Fruit fly (Drosophila melanogaster) whole organism, embryonic: ENCODE measurements around the gene Trax.

ENCODE experiments used
- Atf3 ChIP-seq: fragments of 200-800 bp; sonication (Bioruptor generic); optimal IDR thresholded peaks from 3 replicates; lab custom pipeline; 2016; ENCODE audit warnings: missing biosample characterization, missing genetic modification characterization
- CG10462 ChIP-seq: fragments of 200-800 bp; sonication (Bioruptor generic); optimal IDR thresholded peaks from 2 replicates; lab custom pipeline; 2016; ENCODE audit warnings: missing biosample characterization, missing genetic modification characterization
- CG11456 ChIP-seq: fragments of 200-800 bp; sonication (Bioruptor generic); IDR thresholded peaks from 3 replicates; pipeline ENCODE4 v1.3.6; 2022; ENCODE audit warnings: missing biosample characterization, missing genetic modification characterization
- CG11695 ChIP-seq: fragments of 200-800 bp; sonication (Bioruptor generic); IDR thresholded peaks from 3 replicates; pipeline ENCODE4 v1.3.6; 2022; ENCODE audit warnings: missing biosample characterization, missing genetic modification characterization
- CG12104 ChIP-seq: fragments of 200-800 bp; sonication (Bioruptor generic); optimal IDR thresholded peaks from 3 replicates; lab custom pipeline; 2016; ENCODE audit warnings: missing biosample characterization, missing genetic modification characterization
- CG12391 ChIP-seq: fragments of 200-800 bp; sonication (Bioruptor generic); optimal IDR thresholded peaks from 3 replicates; lab custom pipeline; 2018; ENCODE audit warnings: missing biosample characterization, mild to moderate bottlenecking, missing genetic modification characterization, moderate library complexity
- CG15011 ChIP-seq: fragments of 200-800 bp; sonication (Bioruptor generic); optimal IDR thresholded peaks from 3 replicates; lab custom pipeline; 2018; ENCODE audit warnings: missing biosample characterization, mild to moderate bottlenecking, missing genetic modification characterization
- CG2889 ChIP-seq: fragments of 200-800 bp; sonication (Bioruptor generic); IDR thresholded peaks from 3 replicates; pipeline ENCODE4 v1.3.6; 2022; ENCODE audit warnings: missing biosample characterization, missing genetic modification characterization
- CG30403 ChIP-seq: fragments of 200-800 bp; sonication (Bioruptor generic); optimal IDR thresholded peaks from 3 replicates; lab custom pipeline; 2016; ENCODE audit warnings: missing biosample characterization, missing genetic modification characterization
- CG33557 ChIP-seq: fragments of 200-800 bp; sonication (Bioruptor generic); optimal IDR thresholded peaks from 2 replicates; lab custom pipeline; 2019; ENCODE audit warnings: missing biosample characterization, mild to moderate bottlenecking, missing genetic modification characterization, moderate library complexity
- CG3726 ChIP-seq: fragments of 200-800 bp; sonication (Bioruptor generic); IDR thresholded peaks from 3 replicates; pipeline ENCODE4, ENCODE4 v1.3.6; 2022; ENCODE audit warnings: missing biosample characterization, missing genetic modification characterization
- CG4404 ChIP-seq: fragments of 200-800 bp; sonication (Bioruptor generic); IDR thresholded peaks from 2 replicates; pipeline ENCODE4 v1.3.6; 2022; ENCODE audit warnings: missing biosample characterization, missing genetic modification characterization
- CG5245 ChIP-seq: fragments of 200-800 bp; sonication (Bioruptor generic); optimal IDR thresholded peaks from 3 replicates; lab custom pipeline; 2016; ENCODE audit warnings: missing biosample characterization, missing genetic modification characterization
- CG6254 ChIP-seq: fragments of 200-800 bp; sonication (Bioruptor generic); optimal IDR thresholded peaks from 3 replicates; lab custom pipeline; 2017; ENCODE audit warnings: mild to moderate bottlenecking, missing biosample characterization, missing genetic modification reagents, missing genetic modification characterization
- CG7745 ChIP-seq: fragments of 200-800 bp; sonication (Bioruptor generic); optimal IDR thresholded peaks from 2 replicates; lab custom pipeline; 2018; ENCODE audit warnings: missing biosample characterization, mild to moderate bottlenecking, missing genetic modification characterization, moderate library complexity
- CG9932 ChIP-seq: fragments of 200-800 bp; sonication (Bioruptor generic); IDR thresholded peaks from 2 replicates; pipeline ENCODE4 v1.3.6; 2022; ENCODE audit warnings: missing biosample characterization, missing genetic modification characterization
- CHES-1-like ChIP-seq: fragments of 200-800 bp; sonication (Bioruptor generic); optimal IDR thresholded peaks from 2 replicates; lab custom pipeline; 2016; ENCODE audit warnings: missing biosample characterization, missing genetic modification characterization
- Dad ChIP-seq: fragments of 200-800 bp; sonication (Bioruptor generic); optimal IDR thresholded peaks from 3 replicates; lab custom pipeline; 2016; ENCODE audit warnings: missing biosample characterization, missing genetic modification characterization
- Dp ChIP-seq: fragments of 200-800 bp; sonication (Bioruptor generic); optimal IDR thresholded peaks from 2 replicates; lab custom pipeline; 2018; ENCODE audit warnings: missing biosample characterization, mild to moderate bottlenecking, missing genetic modification characterization, moderate library complexity
- Eip74EF ChIP-seq, 2 experiments: fragments of 200-800 bp in 1 of 2; fragments of >200 bp in 1 of 2; sonication (Bioruptor generic) in 1 of 2; optimal IDR thresholded peaks; 2 replicates each; lab custom pipeline; 2017 to 2019; ENCODE audit warnings: missing biosample characterization in 2 of 2, missing genetic modification characterization in 2 of 2, mild to moderate bottlenecking in 1 of 2, moderate library complexity in 1 of 2
- HmgD ChIP-seq: fragments of 200-800 bp; sonication (Bioruptor generic); optimal IDR thresholded peaks from 3 replicates; lab custom pipeline; 2016; ENCODE audit warnings: missing biosample characterization, missing genetic modification characterization
- Hmr ChIP-seq: fragments of 200-800 bp; sonication (Bioruptor generic); optimal IDR thresholded peaks from 3 replicates; lab custom pipeline; 2017; ENCODE audit warnings: mild to moderate bottlenecking, missing biosample characterization, missing genetic modification reagents, missing genetic modification characterization
- Hr51 ChIP-seq, 2 experiments: fragments of 200-800 bp; sonication (Bioruptor generic); optimal IDR thresholded peaks; 2 replicates in 1 of 2; 3 replicates in 1 of 2; lab custom pipeline; 2016 to 2018; ENCODE audit warnings: missing biosample characterization in 2 of 2, missing genetic modification characterization in 2 of 2, mild to moderate bottlenecking in 1 of 2, moderate library complexity in 1 of 2
- MBD-R2 ChIP-seq: fragments of 200-800 bp; sonication (Bioruptor generic); IDR thresholded peaks from 2 replicates; pipeline ENCODE4 v1.3.6; 2022; ENCODE audit warnings: missing biosample characterization, missing genetic modification characterization
- Oli ChIP-seq: fragments of 200-800 bp; sonication (Bioruptor generic); optimal IDR thresholded peaks from 2 replicates; lab custom pipeline; 2018; ENCODE audit warnings: missing biosample characterization, mild to moderate bottlenecking, missing genetic modification characterization, moderate library complexity
- Poxn ChIP-seq: fragments of 200-800 bp; sonication (Bioruptor generic); IDR thresholded peaks from 2 replicates; pipeline ENCODE4 v1.3.6; 2022; ENCODE audit warnings: missing biosample characterization, missing genetic modification characterization
- Scr ChIP-seq: fragments of 200-800 bp; sonication (Bioruptor generic); IDR thresholded peaks from 2 replicates; pipeline ENCODE4 v1.3.6; 2022; ENCODE audit warnings: missing biosample characterization, missing genetic modification characterization; ENCODE audit not compliant: partially characterized antibody
- Xbp1 ChIP-seq: fragments of 200-800 bp; sonication (Bioruptor generic); optimal IDR thresholded peaks from 3 replicates; lab custom pipeline; 2016; ENCODE audit warnings: missing biosample characterization, mild to moderate bottlenecking, missing genetic modification characterization
- ac ChIP-seq: fragments of 200-800 bp; sonication (Bioruptor generic); optimal IDR thresholded peaks from 3 replicates; lab custom pipeline; 2017; ENCODE audit warnings: missing biosample characterization, mild to moderate bottlenecking, missing genetic modification characterization
- bcd ChIP-seq: fragments of 200-800 bp; sonication (Bioruptor generic); optimal IDR thresholded peaks from 2 replicates; lab custom pipeline; 2017; ENCODE audit warnings: missing biosample characterization, mild to moderate bottlenecking, missing genetic modification characterization
- cas ChIP-seq: fragments of 200-800 bp; sonication (Bioruptor generic); IDR thresholded peaks from 2 replicates; pipeline ENCODE4 v1.3.6; 2022; ENCODE audit warnings: missing biosample characterization, missing genetic modification characterization
- chinmo ChIP-seq: fragments of 200-800 bp; sonication (Bioruptor generic); IDR thresholded peaks from 4 replicates; pipeline ENCODE4 v1.3.6; 2022; ENCODE audit warnings: missing biosample characterization, missing genetic modification characterization; ENCODE audit not compliant: partially characterized antibody
- dmrt99B ChIP-seq: fragments of 200-800 bp; sonication (Bioruptor generic); optimal IDR thresholded peaks from 2 replicates; lab custom pipeline; 2018; ENCODE audit warnings: missing biosample characterization, mild to moderate bottlenecking, missing genetic modification characterization, moderate library complexity
- en ChIP-seq: fragments of 200-800 bp; sonication (Bioruptor generic); optimal IDR thresholded peaks from 2 replicates; lab custom pipeline; 2016; ENCODE audit warnings: missing biosample characterization, missing genetic modification characterization
- esg ChIP-seq: fragments of 200-800 bp; sonication (Bioruptor generic); conservative IDR thresholded peaks from 2 replicates; pipeline ENCODE4 v1.3.6; 2022; ENCODE audit warnings: missing biosample characterization, missing genetic modification characterization
- eyg ChIP-seq: fragments of 200-800 bp; sonication (Bioruptor generic); optimal IDR thresholded peaks from 3 replicates; lab custom pipeline; 2016; ENCODE audit warnings: missing biosample characterization, missing genetic modification characterization
- hkb ChIP-seq, 2 experiments: fragments of 200-800 bp in 1 of 2; fragments of >200 bp in 1 of 2; sonication (Bioruptor generic) in 1 of 2; IDR thresholded peaks in 1 of 2; optimal IDR thresholded peaks in 1 of 2; 2 replicates each; pipeline versions ENCODE4 v1.3.6 to Lab custom; 2017 to 2022; ENCODE audit warnings: missing biosample characterization in 1 of 2, missing genetic modification characterization in 1 of 2
- kay ChIP-seq: fragments of 200-800 bp; sonication (Bioruptor generic); optimal IDR thresholded peaks from 2 replicates; lab custom pipeline; 2016; ENCODE audit warnings: missing biosample characterization, missing genetic modification characterization
- knrl ChIP-seq: fragments of 200-800 bp; sonication (Bioruptor generic); IDR thresholded peaks from 3 replicates; pipeline ENCODE4 v1.3.6; 2022; ENCODE audit warnings: missing biosample characterization, missing genetic modification characterization; ENCODE audit not compliant: partially characterized antibody
- lmd ChIP-seq: fragments of 200-800 bp; sonication (Bioruptor generic); IDR thresholded peaks from 2 replicates; pipeline ENCODE4 v1.3.6; 2022; ENCODE audit warnings: missing biosample characterization, missing genetic modification characterization
- mirr ChIP-seq: fragments of 200-800 bp; sonication (Bioruptor generic); optimal IDR thresholded peaks from 3 replicates; lab custom pipeline; 2018; ENCODE audit warnings: missing biosample characterization, mild to moderate bottlenecking, missing genetic modification characterization
- nerfin-2 ChIP-seq: fragments of 200-800 bp; sonication (Bioruptor generic); IDR thresholded peaks from 2 replicates; pipeline ENCODE4 v1.3.6; 2022; ENCODE audit warnings: missing biosample characterization, missing genetic modification characterization; ENCODE audit not compliant: partially characterized antibody
- pfk ChIP-seq: fragments of 200-800 bp; sonication (Bioruptor generic); optimal IDR thresholded peaks from 2 replicates; lab custom pipeline; 2018; ENCODE audit warnings: missing biosample characterization, mild to moderate bottlenecking, missing genetic modification characterization, moderate library complexity
- pho ChIP-seq: fragments of 200-800 bp; sonication (Bioruptor generic); optimal IDR thresholded peaks from 2 replicates; lab custom pipeline; 2016; ENCODE audit warnings: missing biosample characterization, missing genetic modification characterization
- sens ChIP-seq: fragments of 200-800 bp; sonication (Bioruptor generic); peaks from one replicate; lab custom pipeline; 2016; ENCODE audit warnings: missing biosample characterization, missing genetic modification characterization
- slou ChIP-seq: fragments of 200-800 bp; sonication (Bioruptor generic); optimal IDR thresholded peaks from 3 replicates; lab custom pipeline; 2016; ENCODE audit warnings: missing biosample characterization, missing genetic modification characterization
- sqz ChIP-seq: fragments of 200-800 bp; sonication (Bioruptor generic); optimal IDR thresholded peaks from 3 replicates; lab custom pipeline; 2018; ENCODE audit warnings: missing biosample characterization, mild to moderate bottlenecking, missing genetic modification characterization
- tx ChIP-seq: fragments of 200-800 bp; sonication (Bioruptor generic); optimal IDR thresholded peaks from 2 replicates; lab custom pipeline; 2016; ENCODE audit warnings: missing biosample characterization, missing genetic modification characterization
- unpg ChIP-seq: fragments of 200-800 bp; sonication (Bioruptor generic); optimal IDR thresholded peaks from 3 replicates; lab custom pipeline; 2018; ENCODE audit warnings: missing biosample characterization, mild to moderate bottlenecking, missing genetic modification characterization, moderate library complexity
- wek ChIP-seq: fragments of 200-800 bp; sonication (Bioruptor generic); optimal IDR thresholded peaks from 3 replicates; lab custom pipeline; 2018; ENCODE audit warnings: missing biosample characterization, mild to moderate bottlenecking, missing genetic modification characterization, moderate library complexity

Gene Trax

dm6 chr3R:15371833-15372232, 10.3 kb downstream of the Trax start, which contains the start of the genes Ccm3 and CG6136 (continued):
- TF ChIP-seq Eip74EF (GFP tag; optimal IDR thresholded peaks at IDR 0.05; lab: Kevin White, UChicago) (no peak), bcd (GFP tag; lab: Kevin White, UChicago) (peak; percentile 28), MBD-R2 (GFP tag; lab: Robert Waterston, UW) (peak; percentile 97), Atf3 (GFP tag; lab: Kevin White, UChicago) (no peak), lmd (GFP tag; lab: Robert Waterston, UW) (peak; percentile 16; the same call in 1 of the 2 replicates), chinmo (GFP tag; lab: Robert Waterston, UW) (peak; percentile 88; the same call in 3 of the 4 replicates), CG33557 (GFP tag; lab: Kevin White, UChicago) (no peak), Hr51 (GFP tag; optimal IDR thresholded peaks at IDR 0.05; lab: Kevin White, UChicago) (peak in 1 of 2 experiments; percentile 23), Xbp1 (GFP tag; lab: Kevin White, UChicago) (peak; percentile 43), CG12391 (tag; lab: Kevin White, UChicago) (peak; percentile 16), sens (peak; percentile 68), sqz (GFP tag; lab: Kevin White, UChicago) (no peak), wek (GFP tag; lab: Kevin White, UChicago) (no peak), Dad (peak; percentile 20), CG10462 (no peak), hkb (optimal IDR thresholded peaks at IDR 0.05; lab: Kevin White, UChicago) (no peak), hkb (GFP tag; IDR thresholded peaks at IDR 0.05; lab: Robert Waterston, UW) (0 out of 2 replicates have a peak, but pooled peaks have one; percentile 41), tx (GFP tag; lab: Kevin White, UChicago) (peak; percentile 50), CG30403 (GFP tag; lab: Kevin White, UChicago) (peak; percentile 41), esg (no peak), CG12104 (peak; percentile 6), CG9932 (GFP tag; lab: Robert Waterston, UW) (peak; percentile 81), CG3726 (GFP tag; lab: Robert Waterston, UW) (no peak), Scr (GFP tag; lab: Robert Waterston, UW) (peak; percentile 91), slou (GFP tag; lab: Kevin White, UChicago) (no peak), en (GFP tag; lab: Kevin White, UChicago) (no peak), CG4404 (GFP tag; lab: Robert Waterston, UW) (peak; percentile 25; the same call in 1 of the 2 replicates), ac (GFP tag; lab: Kevin White, UChicago) (no peak), CG5245 (GFP tag; lab: Kevin White, UChicago) (no peak), CG7745 (tag; lab: Kevin White, UChicago) (no peak), eyg (GFP tag; lab: Kevin White, UChicago) (peak; percentile 31), knrl (peak; percentile 89), Oli (tag; lab: Kevin White, UChicago) (no peak), Dp (peak; percentile 52), HmgD (GFP tag; lab: Kevin White, UChicago) (peak; percentile 49), dmrt99B (tag; lab: Kevin White, UChicago) (no peak), kay (GFP tag; lab: Kevin White, UChicago) (no peak), CG15011 (no peak), Poxn (GFP tag; lab: Robert Waterston, UW) (no peak), unpg (GFP tag; lab: Kevin White, UChicago) (peak; percentile 36), CHES-1-like (GFP tag; lab: Kevin White, UChicago) (peak; percentile 81), pfk (no peak), pho (GFP tag; lab: Kevin White, UChicago) (peak; percentile 37), nerfin-2 (GFP tag; lab: Robert Waterston, UW) (peak; percentile 88), mirr (peak; percentile 33), Hmr (peak; percentile 69), cas (GFP tag; lab: Robert Waterston, UW) (no peak), CG11695 (GFP tag; lab: Robert Waterston, UW) (0 out of 3 replicates have a peak, but pooled peaks have one; percentile 23), CG11456 (GFP tag; lab: Robert Waterston, UW) (peak; percentile 74; the same call in 1 of the 3 replicates), CG2889 (GFP tag; lab: Robert Waterston, UW) (no peak), CG6254 (GFP tag; lab: Kevin White, UChicago) (no peak)
